Worm (Caenorhabditis elegans): ENCODE results near the gene dhs-31.

- no peak for TF ChIP-seq egl-27 (tag; optimal IDR thresholded peaks at IDR 0.05)
- no peak for TF ChIP-seq lin-1 (GFP tag; IDR thresholded peaks at IDR 0.05)
- TF ChIP-seq skn-1 (tag; optimal IDR thresholded peaks at IDR 0.05) = no peak
- TF ChIP-seq fkh-10 (GFP tag; optimal IDR thresholded peaks at IDR 0.05) = no peak
Measured at ce11 chrIV:10065159-10065558, 24.5 kb upstream of the dhs-31 start.

Data from whole organism, L4 larva.